Worm (Caenorhabditis elegans) whole organism, late embryonic: ENCODE data around the gene tsen-2.

Experiments used
- ama-1 ChIP-seq: fragments of 150-350 bp; optimal IDR thresholded peaks from 2 replicates; lab custom pipeline; 2014
- ceh-30 ChIP-seq: fragments of 150-350 bp; optimal IDR thresholded peaks from 2 replicates; lab custom pipeline; 2014; ENCODE audit warnings: missing biosample characterization, missing genetic modification characterization
- gmeb-2 ChIP-seq: sonication (generic microtip); optimal IDR thresholded peaks from 2 replicates; lab custom pipeline; 2016; ENCODE audit warnings: missing genetic modification characterization, inconsistent platforms, missing compliant biosample characterization
- hlh-15 ChIP-seq: sonication (generic microtip); optimal IDR thresholded peaks from 2 replicates; lab custom pipeline; 2016; ENCODE audit warnings: missing genetic modification characterization, missing compliant biosample characterization
- pqm-1 ChIP-seq: sonication (generic microtip); optimal IDR thresholded peaks from 2 replicates; lab custom pipeline; 2016; ENCODE audit warnings: missing genetic modification characterization, missing compliant biosample characterization

DNA sequence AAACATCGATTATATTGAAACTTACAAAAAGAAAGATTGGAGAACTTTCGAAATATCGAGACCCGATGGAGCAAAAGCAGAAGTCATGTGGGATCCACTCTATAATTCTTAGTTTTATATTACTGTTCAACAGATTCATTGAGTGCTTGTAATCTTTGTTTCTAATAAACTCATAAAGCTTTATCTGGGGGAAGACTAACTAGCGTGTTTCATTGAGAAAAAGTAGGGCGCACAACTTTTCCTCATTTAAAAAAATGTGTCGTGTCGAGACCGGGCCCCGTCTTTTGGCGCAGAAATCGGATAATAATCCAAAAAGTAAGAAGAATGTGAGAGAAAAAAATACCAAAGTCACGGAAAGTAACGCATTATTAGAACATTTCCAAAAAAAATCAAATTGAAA, 11.7 kb upstream of the tsen-2 start, which contains the start of gene faah-4:
- TF ChIP-seq ama-1 (no peak), gmeb-2 (no peak), hlh-15 (tag; lab: Kevin White, UChicago) (no peak), pqm-1 (tag; lab: Kevin White, UChicago) (no peak), ceh-30 (tag; lab: Kevin White, UChicago) (no peak)
